Worm (Caenorhabditis elegans) whole organism, L1 larva: ENCODE measurements around the gene lmd-3.

Experiments
- aha-1 ChIP-seq: fragments of 150-350 bp; optimal IDR thresholded peaks from 2 replicates; lab custom pipeline; 2014; ENCODE audit warnings: missing biosample characterization, missing genetic modification characterization
- aly-2 ChIP-seq: fragments of 150-350 bp; optimal IDR thresholded peaks from 2 replicates; lab custom pipeline; 2014; ENCODE audit warnings: missing biosample characterization, missing genetic modification characterization
- ceh-63 ChIP-seq: fragments of 200-800 bp; sonication (Bioruptor generic); optimal IDR thresholded peaks from 2 replicates; lab custom pipeline; 2018; ENCODE audit warnings: mild to moderate bottlenecking, missing genetic modification characterization, missing compliant biosample characterization
- ceh-8 ChIP-seq: fragments of 200-800 bp; sonication (Bioruptor generic); optimal IDR thresholded peaks from 2 replicates; lab custom pipeline; 2018; ENCODE audit warnings: mild to moderate bottlenecking, missing genetic modification characterization, moderate library complexity, missing compliant biosample characterization
- ceh-82 ChIP-seq, 3 experiments: fragments of 150-350 bp in 1 of 3; sonication (generic microtip) in 2 of 3; optimal IDR thresholded peaks; 2 replicates each; lab custom pipeline; 2014 to 2017; ENCODE audit warnings: missing biosample characterization in 3 of 3, missing genetic modification characterization in 3 of 3
- ces-1 ChIP-seq: fragments of 150-350 bp; optimal IDR thresholded peaks from 2 replicates; lab custom pipeline; 2014; ENCODE audit warnings: missing biosample characterization, missing genetic modification reagents, missing genetic modification characterization
- dpl-1 ChIP-seq, 3 experiments: fragments of 150-350 bp in 2 of 3; sonication (generic microtip) in 1 of 3; optimal IDR thresholded peaks; 2 replicates each; lab custom pipeline; 2014 to 2017; ENCODE audit warnings: missing biosample characterization in 3 of 3, missing genetic modification characterization in 3 of 3, missing genetic modification reagents in 3 of 3
- dsc-1 ChIP-seq: sonication (generic microtip); optimal IDR thresholded peaks from 2 replicates; lab custom pipeline; 2016; ENCODE audit warnings: mild to moderate bottlenecking, missing genetic modification characterization, missing compliant biosample characterization
- egl-13 ChIP-seq: sonication (generic microtip); optimal IDR thresholded peaks from 2 replicates; lab custom pipeline; 2016; ENCODE audit warnings: missing genotype, missing genetic modification reagents, missing genetic modification characterization, missing compliant biosample characterization
- egl-27 ChIP-seq, 2 experiments: fragments of 150-350 bp in 1 of 2; sonication (generic microtip); optimal IDR thresholded peaks; 3 replicates each; lab custom pipeline; 2017 to 2018; ENCODE audit warnings: missing biosample characterization in 2 of 2, missing genetic modification characterization in 2 of 2, missing genetic modification reagents in 2 of 2
- elt-2 ChIP-seq: sonication (generic microtip); optimal IDR thresholded peaks from 2 replicates; lab custom pipeline; 2016; ENCODE audit warnings: missing genetic modification characterization, mild to moderate bottlenecking, inconsistent platforms, missing compliant biosample characterization, missing genetic modification reagents
- fkh-10 ChIP-seq: sonication (generic microtip); optimal IDR thresholded peaks from 2 replicates; lab custom pipeline; 2017; ENCODE audit warnings: missing biosample characterization, missing genetic modification reagents, missing genetic modification characterization
- fos-1 ChIP-seq: fragments of 150-350 bp; optimal IDR thresholded peaks from 2 replicates; lab custom pipeline; 2014; ENCODE audit warnings: missing biosample characterization, missing genetic modification characterization
- grh-1 ChIP-seq: fragments of 200-800 bp; sonication (Bioruptor generic); IDR thresholded peaks from 2 replicates; pipeline ENCODE4 v1.3.6; 2022; ENCODE audit warnings: missing genetic modification reagents, missing genetic modification characterization, missing compliant biosample characterization
- hlh-4 ChIP-seq: sonication (generic microtip); optimal IDR thresholded peaks from 2 replicates; lab custom pipeline; 2016; ENCODE audit warnings: mild to moderate bottlenecking, missing genetic modification characterization, missing compliant biosample characterization
- isw-1 ChIP-seq: fragments of 200-800 bp; sonication (Bioruptor generic); IDR thresholded peaks from 2 replicates; pipeline ENCODE4 v1.3.6; 2022; ENCODE audit warnings: missing genetic modification characterization, missing compliant biosample characterization
- lin-14 ChIP-seq: fragments of 200-800 bp; sonication (Bioruptor generic); optimal IDR thresholded peaks from 2 replicates; lab custom pipeline; 2018; ENCODE audit warnings: mild to moderate bottlenecking, missing genetic modification characterization, moderate library complexity, missing compliant biosample characterization
- lin-35 ChIP-seq, 2 experiments: fragments of 150-350 bp; optimal IDR thresholded peaks; 2 replicates each; lab custom pipeline; 2014; ENCODE audit warnings: missing biosample characterization in 2 of 2, missing genetic modification characterization in 2 of 2, missing genetic modification reagents in 2 of 2
- lin-39 ChIP-seq: fragments of 150-350 bp; optimal IDR thresholded peaks from 2 replicates; lab custom pipeline; 2014; ENCODE audit warnings: missing biosample characterization, missing genetic modification reagents, missing genetic modification characterization
- lir-3 ChIP-seq: sonication (generic microtip); optimal IDR thresholded peaks from 2 replicates; lab custom pipeline; 2016; ENCODE audit warnings: mild to moderate bottlenecking, missing genetic modification characterization, moderate library complexity, missing compliant biosample characterization; ENCODE audit not compliant: poor library complexity
- lsy-2 ChIP-seq, 2 experiments: fragments of 150-350 bp; optimal IDR thresholded peaks; 2 replicates each; lab custom pipeline; 2014; ENCODE audit warnings: missing biosample characterization in 2 of 2, missing genetic modification characterization in 2 of 2
- mab-9 ChIP-seq: fragments of 200-800 bp; sonication (Bioruptor generic); IDR thresholded peaks from 2 replicates; pipeline ENCODE4 v1.3.6; 2022; ENCODE audit warnings: missing genetic modification reagents, missing genetic modification characterization, missing compliant biosample characterization
- mdl-1 ChIP-seq, 2 experiments: fragments of 150-350 bp; optimal IDR thresholded peaks; 2 replicates each; lab custom pipeline; 2014 to 2017; ENCODE audit warnings: missing biosample characterization in 2 of 2, missing genetic modification characterization in 2 of 2, inconsistent platforms in 1 of 2
- mef-2 ChIP-seq: fragments of 150-350 bp; optimal IDR thresholded peaks from 2 replicates; lab custom pipeline; 2014; ENCODE audit warnings: missing biosample characterization, missing genetic modification characterization
- mep-1 ChIP-seq: fragments of 150-350 bp; optimal IDR thresholded peaks from 2 replicates; lab custom pipeline; 2014; ENCODE audit warnings: missing biosample characterization, missing genetic modification characterization
- nhr-12 ChIP-seq: sonication (generic microtip); optimal IDR thresholded peaks from 2 replicates; lab custom pipeline; 2017; ENCODE audit warnings: missing biosample characterization, missing genetic modification characterization
- nhr-237 ChIP-seq: fragments of 150-350 bp; optimal IDR thresholded peaks from 2 replicates; lab custom pipeline; 2014; ENCODE audit warnings: missing biosample characterization, missing genetic modification characterization
- nhr-28 ChIP-seq: fragments of 150-350 bp; optimal IDR thresholded peaks from 2 replicates; lab custom pipeline; 2014; ENCODE audit warnings: missing biosample characterization, missing genetic modification characterization
- nhr-47 ChIP-seq: sonication (generic microtip); optimal IDR thresholded peaks from 2 replicates; lab custom pipeline; 2016; ENCODE audit warnings: mild to moderate bottlenecking, missing genetic modification characterization, moderate library complexity, missing compliant biosample characterization
- nhr-71 ChIP-seq: sonication (generic microtip); optimal IDR thresholded peaks from 2 replicates; lab custom pipeline; 2016; ENCODE audit warnings: mild to moderate bottlenecking, missing genetic modification characterization, moderate library complexity, missing compliant biosample characterization
- nhr-77 ChIP-seq: fragments of 150-350 bp; optimal IDR thresholded peaks from 2 replicates; lab custom pipeline; 2014; ENCODE audit warnings: missing biosample characterization, missing genetic modification characterization
- nhr-84 ChIP-seq: sonication (generic microtip); optimal IDR thresholded peaks from 2 replicates; lab custom pipeline; 2017; ENCODE audit warnings: missing biosample characterization, missing genetic modification characterization
- nhr-90 ChIP-seq: sonication (generic microtip); optimal IDR thresholded peaks from 2 replicates; lab custom pipeline; 2016; ENCODE audit warnings: mild to moderate bottlenecking, missing genetic modification characterization, missing compliant biosample characterization; ENCODE audit not compliant: poor library complexity
- pag-3 ChIP-seq: sonication (generic microtip); optimal IDR thresholded peaks from 2 replicates; lab custom pipeline; 2017; ENCODE audit warnings: missing genetic modification characterization, mild to moderate bottlenecking, missing compliant biosample characterization, antibody characterized with exemption, borderline replicate concordance; ENCODE audit not compliant: insufficient read depth
- pax-3 ChIP-seq: fragments of 200-800 bp; sonication (Bioruptor generic); optimal IDR thresholded peaks from 2 replicates; lab custom pipeline; 2018; ENCODE audit warnings: mild to moderate bottlenecking, missing genetic modification characterization, moderate library complexity, missing compliant biosample characterization
- rnt-1 ChIP-seq: sonication (generic microtip); optimal IDR thresholded peaks from 2 replicates; lab custom pipeline; 2016; ENCODE audit warnings: mild to moderate bottlenecking, missing genetic modification characterization, moderate library complexity, missing compliant biosample characterization
- snpc-4 ChIP-seq: fragments of 150-350 bp; optimal IDR thresholded peaks from 2 replicates; lab custom pipeline; 2014; ENCODE audit warnings: missing biosample characterization, missing genetic modification characterization
- swsn-7 ChIP-seq: sonication (generic microtip); optimal IDR thresholded peaks from 2 replicates; lab custom pipeline; 2016; ENCODE audit warnings: missing genetic modification characterization, missing compliant biosample characterization
- tbx-2 ChIP-seq: sonication (generic microtip); optimal IDR thresholded peaks from 2 replicates; lab custom pipeline; 2016; ENCODE audit warnings: missing genetic modification characterization, missing compliant biosample characterization
- unc-30 ChIP-seq: sonication (generic microtip); optimal IDR thresholded peaks from 2 replicates; lab custom pipeline; 2017; ENCODE audit warnings: missing biosample characterization, missing genetic modification characterization
- unc-62 ChIP-seq: fragments of 150-350 bp; optimal IDR thresholded peaks from 2 replicates; lab custom pipeline; 2014; ENCODE audit warnings: missing biosample characterization, missing genetic modification reagents, missing genetic modification characterization
- unc-86 ChIP-seq: sonication (generic microtip); optimal IDR thresholded peaks from 2 replicates; lab custom pipeline; 2016; ENCODE audit warnings: missing genetic modification characterization, missing compliant biosample characterization
- unc-98 ChIP-seq: fragments of 200-800 bp; sonication (Bioruptor generic); IDR thresholded peaks from 2 replicates; pipeline ENCODE4 v1.3.6; 2022; ENCODE audit warnings: missing genetic modification characterization, missing compliant biosample characterization
- ztf-11 ChIP-seq, 2 experiments: sonication (generic microtip); optimal IDR thresholded peaks; 2 replicates each; lab custom pipeline; 2016 to 2017; ENCODE audit warnings: missing genetic modification characterization in 2 of 2, missing biosample characterization in 1 of 2, missing compliant biosample characterization in 1 of 2
- ztf-4 ChIP-seq: fragments of 150-350 bp; optimal IDR thresholded peaks from 2 replicates; lab custom pipeline; 2014; ENCODE audit warnings: missing biosample characterization, missing genetic modification characterization

Gene lmd-3

DNA sequence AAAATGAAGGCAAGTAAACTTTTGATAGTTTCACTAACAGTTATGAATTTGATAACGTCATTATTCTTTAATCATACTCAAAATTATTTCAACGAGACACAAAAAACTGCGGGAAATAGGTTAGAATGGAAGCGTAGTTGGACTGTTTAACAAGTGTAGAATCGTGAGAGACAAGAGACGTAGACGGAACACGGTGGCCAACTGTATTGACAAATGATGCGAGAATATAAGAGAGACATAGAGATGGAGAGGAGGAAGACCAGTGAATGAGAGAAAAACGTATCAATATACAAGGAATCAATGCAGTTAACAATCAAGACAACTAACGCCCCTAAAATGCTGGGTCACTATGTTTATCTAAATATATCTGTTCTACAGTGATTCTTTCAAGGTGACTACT lies 1.0 kb upstream of the lmd-3 start (continued):
- no peak for TF ChIP-seq ceh-8 (GFP tag; lab: Kevin White, UChicago)
- TF ChIP-seq lsy-2 (tag; optimal IDR thresholded peaks at IDR 0.05; lab: Kevin White, UChicago) = peak; percentile 5 to 62
- no peak for TF ChIP-seq ceh-63 (GFP tag; lab: Kevin White, UChicago)
- TF ChIP-seq mdl-1 (tag; optimal IDR thresholded peaks at IDR 0.05; lab: Kevin White, UChicago) = peak in 1 of 2 experiments; percentile 17
- no peak for TF ChIP-seq unc-98 (GFP tag; lab: Robert Waterston, UW)
- no peak for TF ChIP-seq ces-1 (GFP tag; lab: Kevin White, UChicago)
- TF ChIP-seq ztf-11 (tag; optimal IDR thresholded peaks at IDR 0.05; lab: Kevin White, UChicago) = no peak
- no peak for TF ChIP-seq dpl-1 (GFP tag; optimal IDR thresholded peaks at IDR 0.05; lab: Kevin White, UChicago)
- no peak for TF ChIP-seq unc-62 (GFP tag; lab: Kevin White, UChicago)
- TF ChIP-seq mef-2 (tag; lab: Kevin White, UChicago) = no peak
- TF ChIP-seq lin-14 (GFP tag; lab: Kevin White, UChicago) = peak; percentile 71
- TF ChIP-seq nhr-237 = no peak

DNA sequence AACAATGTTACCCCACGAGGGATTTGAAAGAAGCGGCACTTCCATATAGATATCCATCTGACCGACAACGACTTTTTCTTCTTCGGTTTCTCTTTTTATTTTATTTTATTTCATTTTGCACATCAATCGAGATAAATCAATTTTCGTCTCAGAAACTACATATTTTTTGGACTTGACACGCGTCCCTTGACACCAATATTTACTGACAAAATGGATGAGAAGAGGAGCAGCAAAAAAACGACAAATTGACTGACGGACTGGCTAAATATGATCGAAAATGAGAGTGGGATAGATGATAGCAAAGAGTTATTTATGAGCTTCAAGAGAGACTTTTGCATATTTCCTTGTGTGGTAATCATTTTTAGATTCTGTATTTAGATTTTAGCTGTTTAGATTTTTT lies 7.2 kb downstream of the lmd-3 start:
- TF ChIP-seq mdl-1 (tag; optimal IDR thresholded peaks at IDR 0.05; lab: Kevin White, UChicago) = no peak
- 0 out of 2 replicates have a peak, but pooled peaks have one; percentile 26 for TF ChIP-seq mab-9 (GFP tag; lab: Robert Waterston, UW)
- peak; percentile 64 for TF ChIP-seq lin-14 (GFP tag; lab: Kevin White, UChicago)

ce11 chrV:8435292-8435691 lies 9.3 kb downstream of the lmd-3 start:
- TF ChIP-seq unc-62 (GFP tag; lab: Kevin White, UChicago) (no peak), lin-14 (GFP tag; lab: Kevin White, UChicago) (peak; percentile 43), unc-30 (no peak), lin-39 (tag; lab: Kevin White, UChicago) (no peak), egl-27 (tag; optimal IDR thresholded peaks at IDR 0.05; lab: Kevin White, UChicago) (no peak), snpc-4 (no peak), ztf-11 (tag; optimal IDR thresholded peaks at IDR 0.05; lab: Kevin White, UChicago) (no peak), rnt-1 (tag; lab: Kevin White, UChicago) (peak; percentile 6), pag-3 (tag; lab: Kevin White, UChicago) (no peak), elt-2 (tag; lab: Kevin White, UChicago) (no peak), nhr-77 (no peak), tbx-2 (tag; lab: Kevin White, UChicago) (no peak), nhr-28 (no peak), dsc-1 (peak; percentile 23), mep-1 (tag; lab: Kevin White, UChicago) (peak; percentile 1), pax-3 (no peak), ceh-82 (tag; optimal IDR thresholded peaks at IDR 0.05; lab: Kevin White, UChicago) (no peak), fkh-10 (peak; percentile 2), dpl-1 (GFP tag; optimal IDR thresholded peaks at IDR 0.05; lab: Kevin White, UChicago) (no peak), hlh-4 (no peak), lir-3 (tag; lab: Kevin White, UChicago) (no peak), mdl-1 (tag; optimal IDR thresholded peaks at IDR 0.05; lab: Kevin White, UChicago) (no peak), lsy-2 (tag; optimal IDR thresholded peaks at IDR 0.05; lab: Kevin White, UChicago) (no peak), nhr-90 (tag; lab: Kevin White, UChicago) (no peak), fos-1 (no peak), egl-13 (tag; lab: Kevin White, UChicago) (no peak), aly-2 (tag; lab: Kevin White, UChicago) (no peak)

ce11 chrV:8434400-8434827 lies 10.2 kb downstream of the lmd-3 start:
- TF ChIP-seq ceh-8 (GFP tag; lab: Kevin White, UChicago) = no peak
- no peak for TF ChIP-seq grh-1
- TF ChIP-seq ceh-82 (tag; optimal IDR thresholded peaks at IDR 0.05; lab: Kevin White, UChicago) = no peak
- no peak for TF ChIP-seq snpc-4
- TF ChIP-seq unc-86 (tag; lab: Kevin White, UChicago) = no peak
- TF ChIP-seq nhr-71 (tag; lab: Kevin White, UChicago) = peak; percentile 20
- TF ChIP-seq ztf-4 (tag; lab: Kevin White, UChicago) = no peak
- peak; percentile 52 for TF ChIP-seq pag-3 (tag; lab: Kevin White, UChicago)
- TF ChIP-seq nhr-12 = no peak
- TF ChIP-seq nhr-237 = no peak
- no peak for TF ChIP-seq swsn-7
- TF ChIP-seq nhr-84 (tag; lab: Kevin White, UChicago) = no peak
- TF ChIP-seq lin-35 (GFP tag; optimal IDR thresholded peaks at IDR 0.05; lab: Kevin White, UChicago) = peak in 1 of 2 experiments; percentile 36
- no peak for TF ChIP-seq nhr-47 (tag; lab: Kevin White, UChicago)
- no peak for TF ChIP-seq ceh-63 (GFP tag; lab: Kevin White, UChicago)
- no peak for TF ChIP-seq isw-1
- no peak for TF ChIP-seq aha-1 (tag; lab: Kevin White, UChicago)
- TF ChIP-seq unc-62 (GFP tag; lab: Kevin White, UChicago) = no peak
- peak; percentile 78 for TF ChIP-seq lin-14 (GFP tag; lab: Kevin White, UChicago)
